Fruit fly (Drosophila melanogaster) whole organism, embryonic: ENCODE results near the gene IFT54.

Source experiments
- ATbp ChIP-seq: fragments of 200-800 bp; sonication (Bioruptor generic); optimal IDR thresholded peaks from 2 replicates; lab custom pipeline; 2017; ENCODE audit warnings: missing biosample characterization, mild to moderate bottlenecking, missing genetic modification characterization, missing genetic modification reagents
- BtbVII ChIP-seq: fragments of 200-800 bp; sonication (Bioruptor generic); optimal IDR thresholded peaks from 3 replicates; lab custom pipeline; 2017; ENCODE audit warnings: missing biosample characterization, mild to moderate bottlenecking, missing genetic modification characterization
- CG10321 ChIP-seq: fragments of 200-800 bp; sonication (Bioruptor generic); IDR thresholded peaks from 2 replicates; pipeline ENCODE4 v1.3.6; 2022; ENCODE audit warnings: missing biosample characterization, missing genetic modification characterization
- CG11247 ChIP-seq: fragments of 200-800 bp; sonication (Bioruptor generic); IDR thresholded peaks from 2 replicates; pipeline ENCODE4 v1.3.6; 2022; ENCODE audit warnings: missing biosample characterization, missing genetic modification characterization
- CG12104 ChIP-seq: fragments of 200-800 bp; sonication (Bioruptor generic); optimal IDR thresholded peaks from 3 replicates; lab custom pipeline; 2016; ENCODE audit warnings: missing biosample characterization, missing genetic modification characterization
- CG1233 ChIP-seq: fragments of 200-800 bp; sonication (Bioruptor generic); optimal IDR thresholded peaks from 4 replicates; lab custom pipeline; 2018; ENCODE audit warnings: missing biosample characterization, mild to moderate bottlenecking, missing genetic modification characterization
- CG13775 ChIP-seq: fragments of 200-800 bp; sonication (Bioruptor generic); optimal IDR thresholded peaks from 3 replicates; lab custom pipeline; 2017; ENCODE audit warnings: missing biosample characterization, mild to moderate bottlenecking, missing genetic modification characterization
- CG13894 ChIP-seq: fragments of 200-800 bp; sonication (Bioruptor generic); optimal IDR thresholded peaks from 3 replicates; lab custom pipeline; 2018; ENCODE audit warnings: missing biosample characterization, mild to moderate bottlenecking, missing genetic modification characterization, moderate library complexity
- CG17328 ChIP-seq: fragments of 200-800 bp; sonication (Bioruptor generic); IDR thresholded peaks from 2 replicates; pipeline ENCODE4 v1.3.6; 2022; ENCODE audit warnings: missing biosample characterization, missing genetic modification characterization
- CG17802 ChIP-seq: fragments of 200-800 bp; sonication (Bioruptor generic); optimal IDR thresholded peaks from 2 replicates; lab custom pipeline; 2018; ENCODE audit warnings: missing biosample characterization, mild to moderate bottlenecking, missing genetic modification characterization, moderate library complexity
- CG18619 ChIP-seq: fragments of 200-800 bp; sonication (Bioruptor generic); optimal IDR thresholded peaks from 3 replicates; lab custom pipeline; 2017; ENCODE audit warnings: missing biosample characterization, mild to moderate bottlenecking, missing genetic modification characterization
- CG2120 ChIP-seq: fragments of 200-800 bp; sonication (Bioruptor generic); optimal IDR thresholded peaks from 3 replicates; lab custom pipeline; 2016; ENCODE audit warnings: missing biosample characterization, missing genetic modification characterization
- CG34224 ChIP-seq: fragments of 200-800 bp; sonication (Bioruptor generic); IDR thresholded peaks from 3 replicates; pipeline ENCODE4 v1.3.6; 2022; ENCODE audit warnings: missing biosample characterization, missing genetic modification characterization; ENCODE audit not compliant: partially characterized antibody
- CG34422 ChIP-seq: fragments of 200-800 bp; sonication (Bioruptor generic); IDR thresholded peaks from 3 replicates; pipeline ENCODE4 v1.3.6; 2022; ENCODE audit warnings: missing biosample characterization, missing genetic modification characterization
- CG4854 ChIP-seq: fragments of 200-800 bp; sonication (Bioruptor generic); optimal IDR thresholded peaks from 2 replicates; lab custom pipeline; 2016; ENCODE audit warnings: missing biosample characterization, missing genetic modification characterization, inconsistent platforms
- CG6654 ChIP-seq: fragments of 200-800 bp; sonication (Bioruptor generic); optimal IDR thresholded peaks from 2 replicates; lab custom pipeline; 2017; ENCODE audit warnings: missing biosample characterization, mild to moderate bottlenecking, missing genetic modification characterization
- CG6765 ChIP-seq: fragments of 200-800 bp; sonication (Bioruptor generic); optimal IDR thresholded peaks from 3 replicates; lab custom pipeline; 2017; ENCODE audit warnings: missing biosample characterization, mild to moderate bottlenecking, missing genetic modification characterization
- CG7357 ChIP-seq: fragments of 200-800 bp; sonication (Bioruptor generic); IDR thresholded peaks from 3 replicates; pipeline ENCODE4 v1.3.6; 2022; ENCODE audit warnings: missing biosample characterization, missing genetic modification characterization
- CG8281 ChIP-seq: fragments of 200-800 bp; sonication (Bioruptor generic); optimal IDR thresholded peaks from 2 replicates; lab custom pipeline; 2018; ENCODE audit warnings: missing biosample characterization, mild to moderate bottlenecking, missing genetic modification characterization, moderate library complexity
- CG9727 ChIP-seq: fragments of 200-800 bp; sonication (Bioruptor generic); optimal IDR thresholded peaks from 3 replicates; lab custom pipeline; 2017; ENCODE audit warnings: missing biosample characterization, mild to moderate bottlenecking, missing genetic modification characterization
- Elba2 ChIP-seq: fragments of 200-800 bp; sonication (Bioruptor generic); optimal IDR thresholded peaks from 3 replicates; lab custom pipeline; 2016; ENCODE audit warnings: missing biosample characterization, missing genetic modification characterization
- H15 ChIP-seq: fragments of 200-800 bp; sonication (Bioruptor generic); IDR thresholded peaks from 3 replicates; pipeline ENCODE4 v1.3.6; 2022; ENCODE audit warnings: missing biosample characterization, missing genetic modification characterization
- HLH3B ChIP-seq: fragments of 200-800 bp; sonication (Bioruptor generic); IDR thresholded peaks from 2 replicates; pipeline ENCODE4 v1.3.6; 2022; ENCODE audit warnings: missing biosample characterization, missing genetic modification characterization
- Hr51 ChIP-seq, 2 experiments: fragments of 200-800 bp; sonication (Bioruptor generic); optimal IDR thresholded peaks; 2 replicates in 1 of 2; 3 replicates in 1 of 2; lab custom pipeline; 2016 to 2018; ENCODE audit warnings: missing biosample characterization in 2 of 2, missing genetic modification characterization in 2 of 2, mild to moderate bottlenecking in 1 of 2, moderate library complexity in 1 of 2
- Max ChIP-seq: fragments of 200-800 bp; sonication (Bioruptor generic); optimal IDR thresholded peaks from 2 replicates; lab custom pipeline; 2016; ENCODE audit warnings: missing biosample characterization, mild to moderate bottlenecking, missing genetic modification characterization
- Nf-YB ChIP-seq: fragments of 200-800 bp; sonication (Bioruptor generic); optimal IDR thresholded peaks from 3 replicates; lab custom pipeline; 2019; ENCODE audit warnings: missing biosample characterization, mild to moderate bottlenecking, missing genetic modification characterization, moderate library complexity
- Opbp ChIP-seq: fragments of 200-800 bp; sonication (Bioruptor generic); IDR thresholded peaks from 3 replicates; pipeline ENCODE4 v1.3.6; 2022; ENCODE audit warnings: missing biosample characterization, missing genetic modification characterization; ENCODE audit not compliant: partially characterized antibody
- Optix ChIP-seq: fragments of 200-800 bp; sonication (Bioruptor generic); IDR thresholded peaks from 3 replicates; pipeline ENCODE4 v1.3.6; 2022; ENCODE audit warnings: missing biosample characterization, missing genetic modification characterization
- PHDP ChIP-seq: fragments of 200-800 bp; sonication (Bioruptor generic); optimal IDR thresholded peaks from 3 replicates; lab custom pipeline; 2018; ENCODE audit warnings: missing biosample characterization, mild to moderate bottlenecking, missing genetic modification characterization, moderate library complexity
- Xbp1 ChIP-seq: fragments of 200-800 bp; sonication (Bioruptor generic); optimal IDR thresholded peaks from 3 replicates; lab custom pipeline; 2016; ENCODE audit warnings: missing biosample characterization, mild to moderate bottlenecking, missing genetic modification characterization
- ap ChIP-seq: fragments of 200-800 bp; sonication (Bioruptor generic); IDR thresholded peaks from 2 replicates; pipeline ENCODE4 v1.3.6; 2022; ENCODE audit warnings: missing biosample characterization, missing genetic modification characterization
- ato ChIP-seq: fragments of 200-800 bp; sonication (Bioruptor generic); IDR thresholded peaks from 2 replicates; pipeline ENCODE4 v1.3.6; 2022; ENCODE audit warnings: missing biosample characterization, missing genetic modification characterization; ENCODE audit not compliant: partially characterized antibody
- chn ChIP-seq: fragments of 200-800 bp; sonication (Bioruptor generic); optimal IDR thresholded peaks from 2 replicates; lab custom pipeline; 2016; ENCODE audit warnings: missing biosample characterization, missing genetic modification characterization
- ci ChIP-seq: fragments of 200-800 bp; sonication (Bioruptor generic); IDR thresholded peaks from 3 replicates; pipeline ENCODE4 v1.3.6; 2022; ENCODE audit warnings: missing biosample characterization, missing genetic modification characterization
- eve ChIP-seq, 2 experiments: fragments of >200 bp; optimal IDR thresholded peaks; 2 replicates each; lab custom pipeline; 2017; ENCODE audit warnings: missing biosample characterization in 2 of 2, missing genetic modification characterization in 2 of 2
- ewg ChIP-seq: fragments of 200-800 bp; sonication (Bioruptor generic); optimal IDR thresholded peaks from 3 replicates; lab custom pipeline; 2017; ENCODE audit warnings: mild to moderate bottlenecking, missing biosample characterization, missing genetic modification reagents, missing genetic modification characterization
- fd102C ChIP-seq: fragments of 200-800 bp; sonication (Bioruptor generic); optimal IDR thresholded peaks from 2 replicates; lab custom pipeline; 2018; ENCODE audit warnings: missing biosample characterization, mild to moderate bottlenecking, missing genetic modification characterization, moderate library complexity
- gem ChIP-seq: fragments of 200-800 bp; sonication (Bioruptor generic); optimal IDR thresholded peaks from 2 replicates; lab custom pipeline; 2019; ENCODE audit warnings: missing biosample characterization, mild to moderate bottlenecking, missing genetic modification characterization, moderate library complexity
- gsb ChIP-seq: fragments of 200-800 bp; sonication (Bioruptor generic); IDR thresholded peaks from 2 replicates; pipeline ENCODE4 v1.3.6; 2022; ENCODE audit warnings: missing biosample characterization, missing genetic modification characterization
- ken ChIP-seq: fragments of 200-800 bp; sonication (Bioruptor generic); IDR thresholded peaks from 3 replicates; pipeline ENCODE4 v1.3.6; 2022; ENCODE audit warnings: missing biosample characterization, missing genetic modification characterization
- lbe ChIP-seq: fragments of 200-800 bp; sonication (Bioruptor generic); optimal IDR thresholded peaks from 2 replicates; lab custom pipeline; 2016; ENCODE audit warnings: missing biosample characterization, mild to moderate bottlenecking, missing genetic modification characterization
- nerfin-1 ChIP-seq: fragments of 200-800 bp; sonication (Bioruptor generic); optimal IDR thresholded peaks from 3 replicates; lab custom pipeline; 2019; ENCODE audit warnings: missing biosample characterization, mild to moderate bottlenecking, missing genetic modification characterization, moderate library complexity
- pzg ChIP-seq: fragments of 200-800 bp; sonication (Bioruptor generic); optimal IDR thresholded peaks from 3 replicates; lab custom pipeline; 2018; ENCODE audit warnings: missing biosample characterization, mild to moderate bottlenecking, missing genetic modification characterization, moderate library complexity
- ranshi ChIP-seq: fragments of 200-800 bp; sonication (Bioruptor generic); IDR thresholded peaks from 2 replicates; pipeline ENCODE4 v1.3.6; 2022; ENCODE audit warnings: missing biosample characterization, missing genetic modification characterization
- sd ChIP-seq: fragments of 200-800 bp; sonication (Bioruptor generic); optimal IDR thresholded peaks from 3 replicates; lab custom pipeline; 2018; ENCODE audit warnings: missing biosample characterization, mild to moderate bottlenecking, missing genetic modification characterization, moderate library complexity
- sens-2 ChIP-seq: fragments of 200-800 bp; sonication (Bioruptor generic); IDR thresholded peaks from 2 replicates; pipeline ENCODE4 v1.3.6; 2022; ENCODE audit warnings: missing biosample characterization, missing genetic modification characterization
- seq ChIP-seq: fragments of 200-800 bp; sonication (Bioruptor generic); IDR thresholded peaks from 2 replicates; pipeline ENCODE4 v1.3.6; 2022; ENCODE audit warnings: missing biosample characterization, missing genetic modification characterization
- toy ChIP-seq: fragments of 200-800 bp; sonication (Bioruptor generic); IDR thresholded peaks from 2 replicates; pipeline ENCODE4 v1.3.6; 2022; ENCODE audit warnings: missing biosample characterization, missing genetic modification characterization
- zen ChIP-seq: fragments of 200-800 bp; sonication (Bioruptor generic); optimal IDR thresholded peaks from 3 replicates; lab custom pipeline; 2018; ENCODE audit warnings: missing biosample characterization, mild to moderate bottlenecking, missing genetic modification characterization, moderate library complexity

IFT54 gene

DNA sequence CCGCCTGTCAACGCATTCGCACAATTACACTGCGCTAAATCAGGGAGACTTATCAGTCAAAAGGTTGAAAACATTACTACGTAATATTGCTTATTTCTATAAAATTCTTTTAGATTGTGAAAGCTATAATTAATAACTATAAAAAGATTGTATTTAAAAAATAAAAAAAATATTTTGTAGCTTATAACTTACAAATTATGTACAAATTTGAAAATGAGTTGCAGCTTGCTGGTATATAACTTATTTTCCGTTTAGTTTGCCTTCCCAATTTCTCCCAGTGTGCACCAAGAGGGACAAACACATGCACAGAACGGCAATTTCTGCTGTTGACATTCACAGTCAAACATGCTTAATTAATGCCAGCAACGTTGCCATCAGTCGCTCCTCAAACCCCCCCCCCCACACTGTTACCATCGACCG, 51.5 kb downstream of the IFT54 start (continued):
- TF ChIP-seq CG17328 (GFP tag; lab: Robert Waterston, UW) (peak; percentile 59), CG7357 (GFP tag; lab: Robert Waterston, UW) (peak; percentile 64; the same call in 1 of the 3 replicates), sd (peak; percentile 22), CG6654 (GFP tag; lab: Kevin White, UChicago) (peak; percentile 33), ap (GFP tag; lab: Robert Waterston, UW) (peak; percentile 36; the same call in 1 of the 2 replicates), CG6765 (GFP tag; lab: Kevin White, UChicago) (peak; percentile 71), Xbp1 (peak; percentile 57), CG34422 (0 out of 3 replicates have a peak, but pooled peaks have one; percentile 21), CG17802 (tag; lab: Kevin White, UChicago) (peak; percentile 25), CG13775 (GFP tag; lab: Kevin White, UChicago) (peak; percentile 49), CG10321 (GFP tag; lab: Robert Waterston, UW) (no peak), sens-2 (GFP tag; lab: Robert Waterston, UW) (0 out of 2 replicates have a peak, but pooled peaks have one; percentile 16), chn (GFP tag; lab: Kevin White, UChicago) (no peak), CG11247 (GFP tag; lab: Robert Waterston, UW) (peak; percentile 58; the same call in 1 of the 2 replicates), CG9727 (GFP tag; lab: Kevin White, UChicago) (peak; percentile 78), Opbp (no peak), HLH3B (GFP tag; lab: Robert Waterston, UW) (peak; percentile 62), CG34224 (no peak), toy (GFP tag; lab: Robert Waterston, UW) (peak; percentile 42; the same call in 1 of the 2 replicates), Nf-YB (GFP tag; lab: Kevin White, UChicago) (peak; percentile 24), PHDP (tag; lab: Kevin White, UChicago) (peak; percentile 77), Hr51 (GFP tag; optimal IDR thresholded peaks at IDR 0.05; lab: Kevin White, UChicago) (peak in 1 of 2 experiments; percentile 80), gsb (GFP tag; lab: Robert Waterston, UW) (0 out of 2 replicates have a peak, but pooled peaks have one; percentile 28), BtbVII (GFP tag; lab: Kevin White, UChicago) (peak; percentile 86), zen (tag; lab: Kevin White, UChicago) (peak; percentile 23), CG8281 (tag; lab: Kevin White, UChicago) (peak; percentile 36), eve (GFP tag; optimal IDR thresholded peaks at IDR 0.05; lab: Kevin White, UChicago) (peak in 1 of 2 experiments; percentile 60), CG18619 (GFP tag; lab: Kevin White, UChicago) (peak; percentile 67), CG1233 (GFP tag; lab: Kevin White, UChicago) (peak; percentile 71), gem (tag; lab: Kevin White, UChicago) (peak; percentile 86), Max (peak; percentile 14), H15 (GFP tag; lab: Robert Waterston, UW) (peak; percentile 30; the same call in 1 of the 3 replicates), ewg (GFP tag; lab: Kevin White, UChicago) (peak; percentile 39), seq (GFP tag; lab: Robert Waterston, UW) (peak; percentile 44; the same call in 1 of the 2 replicates), ATbp (peak; percentile 75), lbe (peak; percentile 76), ranshi (peak; percentile 54), ci (GFP tag; lab: Robert Waterston, UW) (0 out of 3 replicates have a peak, but pooled peaks have one; percentile 17), fd102C (GFP tag; lab: Kevin White, UChicago) (no peak), CG2120 (peak; percentile 39), Elba2 (GFP tag; lab: Kevin White, UChicago) (no peak), pzg (GFP tag; lab: Kevin White, UChicago) (no peak), Optix (GFP tag; lab: Robert Waterston, UW) (0 out of 3 replicates have a peak, but pooled peaks have one; percentile 32), nerfin-1 (tag; lab: Kevin White, UChicago) (peak; percentile 57), CG12104 (GFP tag; lab: Kevin White, UChicago) (peak; percentile 65), CG4854 (GFP tag; lab: Kevin White, UChicago) (peak; percentile 4), ato (GFP tag; lab: Robert Waterston, UW) (no peak), CG13894 (tag; lab: Kevin White, UChicago) (peak; percentile 36), ken (GFP tag; lab: Robert Waterston, UW) (0 out of 3 replicates have a peak, but pooled peaks have one; percentile 6)
